Fruit fly (Drosophila melanogaster): ENCODE measurements around the gene Septin4.

- TF ChIP-seq CTCF (optimal IDR thresholded peaks at IDR 0.05) (no peak), CG8478 (optimal IDR thresholded peaks at IDR 0.05) (no peak)
These were observed 46.6 kb downstream of the Septin4 start for dm6 chrX:16648435-16648781.

All from S2 (cell line).